Worm (Caenorhabditis elegans) whole organism, late embryonic: Measurements from ENCODE around the gene dyn-1.

Experiments
- C08G9.2 ChIP-seq: sonication (generic microtip); optimal IDR thresholded peaks from 2 replicates; lab custom pipeline; 2016; ENCODE audit warnings: mild to moderate bottlenecking, missing genetic modification characterization, moderate library complexity, missing compliant biosample characterization
- F13H6.1 ChIP-seq: sonication (generic microtip); optimal IDR thresholded peaks from 2 replicates; lab custom pipeline; 2016; ENCODE audit warnings: missing genetic modification characterization, missing compliant biosample characterization
- K09A11.1 ChIP-seq: sonication (generic microtip); optimal IDR thresholded peaks from 2 replicates; lab custom pipeline; 2017; ENCODE audit warnings: antibody characterized with exemption, mild to moderate bottlenecking, missing genetic modification characterization, missing compliant biosample characterization; ENCODE audit not compliant: insufficient read depth
- T23F11.4 ChIP-seq: fragments of 200-800 bp; sonication (Bioruptor generic); optimal IDR thresholded peaks from 2 replicates; lab custom pipeline; 2018; ENCODE audit warnings: mild to moderate bottlenecking, missing genetic modification characterization, missing compliant biosample characterization
- Y22D7AL.16 ChIP-seq: sonication (generic microtip); optimal IDR thresholded peaks from 2 replicates; lab custom pipeline; 2016; ENCODE audit warnings: missing genetic modification characterization, missing compliant biosample characterization
- ahr-1 ChIP-seq: sonication (generic microtip); optimal IDR thresholded peaks from 2 replicates; lab custom pipeline; 2016; ENCODE audit warnings: missing genetic modification characterization, missing compliant biosample characterization
- ceh-18 ChIP-seq: sonication (generic microtip); optimal IDR thresholded peaks from 2 replicates; lab custom pipeline; 2016; ENCODE audit warnings: missing genetic modification characterization, missing compliant biosample characterization
- ceh-19 ChIP-seq: fragments of 200-800 bp; sonication (Bioruptor generic); optimal IDR thresholded peaks from 2 replicates; lab custom pipeline; 2018; ENCODE audit warnings: mild to moderate bottlenecking, missing genetic modification characterization, missing compliant biosample characterization
- ceh-22 ChIP-seq: sonication (generic microtip); optimal IDR thresholded peaks from 2 replicates; lab custom pipeline; 2017; ENCODE audit warnings: missing biosample characterization, missing genetic modification characterization
- ceh-24 ChIP-seq: sonication (generic microtip); optimal IDR thresholded peaks from 2 replicates; lab custom pipeline; 2016; ENCODE audit warnings: mild to moderate bottlenecking, missing genetic modification characterization, missing compliant biosample characterization
- ceh-30 ChIP-seq: fragments of 150-350 bp; optimal IDR thresholded peaks from 2 replicates; lab custom pipeline; 2014; ENCODE audit warnings: missing biosample characterization, missing genetic modification characterization
- ceh-31 ChIP-seq: sonication (generic microtip); optimal IDR thresholded peaks from 2 replicates; lab custom pipeline; 2016; ENCODE audit warnings: missing genetic modification characterization, missing compliant biosample characterization
- ceh-34 ChIP-seq: sonication (generic microtip); optimal IDR thresholded peaks from 2 replicates; lab custom pipeline; 2016; ENCODE audit warnings: mild to moderate bottlenecking, missing genetic modification characterization, missing compliant biosample characterization
- ceh-45 ChIP-seq: fragments of 200-800 bp; sonication (Bioruptor generic); IDR thresholded peaks from 2 replicates; pipeline ENCODE4 v1.3.6; 2022; ENCODE audit warnings: missing genetic modification reagents, missing genetic modification characterization, missing compliant biosample characterization
- ceh-9 ChIP-seq: sonication (generic microtip); optimal IDR thresholded peaks from 2 replicates; lab custom pipeline; 2016; ENCODE audit warnings: mild to moderate bottlenecking, missing genetic modification characterization, inconsistent platforms, missing compliant biosample characterization
- dmd-4 ChIP-seq: sonication (generic microtip); optimal IDR thresholded peaks from 2 replicates; lab custom pipeline; 2016; ENCODE audit warnings: borderline replicate concordance, missing genetic modification characterization, missing compliant biosample characterization
- dve-1 ChIP-seq: sonication (generic microtip); optimal IDR thresholded peaks from 2 replicates; lab custom pipeline; 2017; ENCODE audit warnings: antibody characterized with exemption, mild to moderate bottlenecking, missing genetic modification characterization, missing compliant biosample characterization
- fax-1 ChIP-seq: sonication (generic microtip); optimal IDR thresholded peaks from 2 replicates; lab custom pipeline; 2016; ENCODE audit warnings: missing genotype, missing genetic modification characterization, missing compliant biosample characterization
- fkh-10 ChIP-seq: fragments of 150-350 bp; optimal IDR thresholded peaks from 2 replicates; lab custom pipeline; 2014; ENCODE audit warnings: missing biosample characterization, missing genetic modification reagents, missing genetic modification characterization
- fkh-6 ChIP-seq: sonication (generic microtip); optimal IDR thresholded peaks from 2 replicates; lab custom pipeline; 2016; ENCODE audit warnings: missing genetic modification characterization, missing compliant biosample characterization
- gmeb-2 ChIP-seq: sonication (generic microtip); optimal IDR thresholded peaks from 2 replicates; lab custom pipeline; 2016; ENCODE audit warnings: missing genetic modification characterization, inconsistent platforms, missing compliant biosample characterization
- hlh-30 ChIP-seq: sonication (generic microtip); optimal IDR thresholded peaks from 2 replicates; lab custom pipeline; 2017; ENCODE audit warnings: antibody characterized with exemption, missing genetic modification characterization, missing compliant biosample characterization; ENCODE audit not compliant: insufficient read depth
- hlh-8 ChIP-seq: sonication (generic microtip); optimal IDR thresholded peaks from 2 replicates; lab custom pipeline; 2016; ENCODE audit warnings: missing genotype, missing genetic modification characterization, missing compliant biosample characterization
- madf-2 ChIP-seq: sonication (generic microtip); optimal IDR thresholded peaks from 2 replicates; lab custom pipeline; 2017; ENCODE audit warnings: missing genetic modification characterization, missing compliant biosample characterization
- mec-3 ChIP-seq: sonication (generic microtip); optimal IDR thresholded peaks from 2 replicates; lab custom pipeline; 2016; ENCODE audit warnings: borderline replicate concordance, missing genetic modification characterization, missing compliant biosample characterization
- nfya-1 ChIP-seq: sonication (generic microtip); optimal IDR thresholded peaks from 2 replicates; lab custom pipeline; 2017; ENCODE audit warnings: missing genetic modification characterization, mild to moderate bottlenecking, missing compliant biosample characterization, antibody characterized with exemption, moderate library complexity
- npax-4 ChIP-seq: sonication (generic microtip); optimal IDR thresholded peaks from 2 replicates; lab custom pipeline; 2016; ENCODE audit warnings: missing genetic modification characterization, missing compliant biosample characterization
- odd-2 ChIP-seq: sonication (generic microtip); optimal IDR thresholded peaks from 2 replicates; lab custom pipeline; 2017; ENCODE audit warnings: antibody characterized with exemption, mild to moderate bottlenecking, missing genetic modification characterization, missing compliant biosample characterization
- pag-3 ChIP-seq: sonication (generic microtip); optimal IDR thresholded peaks from 2 replicates; lab custom pipeline; 2016; ENCODE audit warnings: missing compliant biosample characterization, missing genetic modification characterization, borderline replicate concordance
- pat-9 ChIP-seq: fragments of 200-800 bp; sonication (Bioruptor generic); optimal IDR thresholded peaks from 2 replicates; lab custom pipeline; 2018; ENCODE audit warnings: mild to moderate bottlenecking, missing genetic modification characterization, moderate library complexity, missing compliant biosample characterization
- rnt-1 ChIP-seq: sonication (generic microtip); optimal IDR thresholded peaks from 2 replicates; lab custom pipeline; 2016; ENCODE audit warnings: missing genetic modification characterization, missing compliant biosample characterization
- sdc-2 ChIP-seq: sonication (generic microtip); optimal IDR thresholded peaks from 2 replicates; lab custom pipeline; 2016; ENCODE audit warnings: missing genotype, missing genetic modification characterization, missing compliant biosample characterization
- sox-2 ChIP-seq: fragments of 200-800 bp; sonication (Bioruptor generic); IDR thresholded peaks from 2 replicates; pipeline ENCODE4 v1.3.6; 2022; ENCODE audit warnings: missing genetic modification reagents, missing genetic modification characterization, missing compliant biosample characterization
- syd-9 ChIP-seq: sonication (generic microtip); optimal IDR thresholded peaks from 2 replicates; lab custom pipeline; 2016; ENCODE audit warnings: mild to moderate bottlenecking, missing genetic modification characterization, moderate library complexity, missing compliant biosample characterization
- tbx-7 ChIP-seq: sonication (generic microtip); optimal IDR thresholded peaks from 2 replicates; lab custom pipeline; 2016; ENCODE audit warnings: missing genotype, missing genetic modification characterization, missing compliant biosample characterization
- unc-42 ChIP-seq: sonication (generic microtip); optimal IDR thresholded peaks from 2 replicates; lab custom pipeline; 2016; ENCODE audit warnings: missing genotype, missing genetic modification characterization, missing compliant biosample characterization
- unc-55 ChIP-seq: sonication (generic microtip); optimal IDR thresholded peaks from 2 replicates; lab custom pipeline; 2017; ENCODE audit warnings: missing biosample characterization, missing genetic modification reagents, missing genetic modification characterization
- ztf-16 ChIP-seq: sonication (generic microtip); optimal IDR thresholded peaks from 2 replicates; lab custom pipeline; 2017; ENCODE audit warnings: missing genetic modification characterization, missing compliant biosample characterization

The dyn-1 gene

DNA sequence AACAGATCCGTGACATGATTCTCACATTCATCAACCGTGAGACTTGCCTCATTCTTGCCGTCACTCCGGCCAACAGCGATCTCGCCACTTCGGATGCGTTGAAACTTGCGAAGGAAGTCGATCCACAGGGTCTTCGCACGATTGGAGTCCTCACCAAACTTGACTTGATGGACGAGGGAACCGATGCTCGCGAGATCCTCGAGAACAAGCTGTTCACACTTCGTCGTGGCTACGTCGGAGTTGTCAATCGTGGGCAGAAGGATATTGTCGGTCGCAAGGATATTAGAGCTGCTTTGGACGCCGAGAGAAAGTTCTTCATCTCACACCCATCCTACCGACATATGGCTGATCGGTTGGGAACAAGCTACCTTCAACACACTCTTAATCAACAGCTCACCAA, 943 bp downstream of the dyn-1 start:
- no peak for TF ChIP-seq ceh-18 (tag; lab: Kevin White, UChicago)
- no peak for TF ChIP-seq ceh-31 (tag; lab: Kevin White, UChicago)
- TF ChIP-seq ceh-24 (tag; lab: Kevin White, UChicago) = no peak
- TF ChIP-seq fkh-10 = no peak
- TF ChIP-seq sox-2 (GFP tag; lab: Robert Waterston, UW) = no peak
- no peak for TF ChIP-seq ceh-9 (tag; lab: Kevin White, UChicago)
- no peak for TF ChIP-seq F13H6.1 (tag; lab: Kevin White, UChicago)
- TF ChIP-seq T23F11.4 (GFP tag; lab: Kevin White, UChicago) = no peak
- no peak for TF ChIP-seq C08G9.2 (tag; lab: Kevin White, UChicago)
- no peak for TF ChIP-seq unc-42 (tag; lab: Kevin White, UChicago)
- no peak for TF ChIP-seq rnt-1 (tag; lab: Kevin White, UChicago)
- TF ChIP-seq dve-1 = no peak
- no peak for TF ChIP-seq K09A11.1
- TF ChIP-seq, all 69 proteins: peak for 0

DNA sequence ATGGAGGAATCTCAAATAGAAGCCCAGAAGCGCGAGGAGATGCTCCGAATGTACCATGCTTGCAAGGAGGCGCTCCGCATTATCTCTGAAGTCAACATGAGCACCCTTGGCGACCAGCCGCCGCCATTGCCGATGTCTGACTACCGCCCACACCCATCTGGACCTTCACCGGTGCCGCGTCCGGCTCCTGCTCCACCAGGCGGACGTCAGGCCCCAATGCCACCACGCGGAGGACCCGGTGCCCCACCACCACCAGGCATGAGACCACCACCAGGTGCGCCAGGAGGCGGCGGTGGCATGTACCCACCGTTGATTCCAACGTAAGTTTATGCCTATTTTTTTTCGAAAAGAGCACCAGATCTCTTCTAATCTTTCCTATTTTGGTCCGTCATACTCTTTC, 3.3 kb downstream of the dyn-1 start:
- TF ChIP-seq mec-3 (tag; lab: Kevin White, UChicago) (peak; percentile 7), fax-1 (no peak)
- TF ChIP-seq, all 69 proteins: peak for 1

- TF ChIP-seq ceh-19 (GFP tag; lab: Kevin White, UChicago) = no peak
- no peak for TF ChIP-seq sdc-2 (tag; lab: Kevin White, UChicago)
- peak; percentile 9 for TF ChIP-seq unc-55
- TF ChIP-seq hlh-30 = no peak
- no peak for TF ChIP-seq ceh-45 (GFP tag; lab: Robert Waterston, UW)
- no peak for TF ChIP-seq nfya-1 (tag; lab: Kevin White, UChicago)
- no peak for TF ChIP-seq tbx-7 (tag; lab: Kevin White, UChicago)
- TF ChIP-seq ceh-18 (tag; lab: Kevin White, UChicago) = peak; percentile 53
Observed at ce11 chrX:15575460-15575859, 6.8 kb downstream of the dyn-1 start.

ce11 chrX:15576942-15577341, 8.3 kb downstream of the dyn-1 start, which contains the start of gene K09A9.6:
K09A9.6 (plus strand) TSS chrX:15577242.
- TF ChIP-seq ceh-22 (tag; lab: Kevin White, UChicago) = no peak
- TF ChIP-seq ceh-30 = no peak
- TF ChIP-seq ceh-31 (tag; lab: Kevin White, UChicago) = no peak
- TF ChIP-seq hlh-8 (tag; lab: Kevin White, UChicago) = no peak
- TF ChIP-seq ztf-16 = no peak

DNA sequence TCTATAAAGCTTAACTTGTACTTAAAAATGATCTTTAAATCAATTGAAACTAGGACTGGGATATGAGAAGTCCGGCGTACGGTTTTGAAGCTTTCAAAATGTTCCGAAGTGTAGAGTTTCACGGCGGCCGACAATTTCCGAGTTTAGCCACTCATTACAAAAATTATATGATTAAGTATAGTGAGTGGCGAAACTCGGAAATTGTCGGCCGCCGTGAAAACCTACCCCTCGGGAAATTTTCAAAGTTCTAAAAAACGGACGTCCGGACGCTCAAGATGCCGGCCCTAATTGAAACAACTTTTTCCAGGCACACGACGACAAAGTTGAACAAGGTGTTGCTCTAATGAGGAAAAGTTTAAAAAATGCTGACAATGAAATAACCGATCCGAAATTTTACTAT, 16.5 kb downstream of the dyn-1 start:
- TF ChIP-seq odd-2 (tag; lab: Kevin White, UChicago) = no peak
- TF ChIP-seq mec-3 (tag; lab: Kevin White, UChicago) = no peak

DNA sequence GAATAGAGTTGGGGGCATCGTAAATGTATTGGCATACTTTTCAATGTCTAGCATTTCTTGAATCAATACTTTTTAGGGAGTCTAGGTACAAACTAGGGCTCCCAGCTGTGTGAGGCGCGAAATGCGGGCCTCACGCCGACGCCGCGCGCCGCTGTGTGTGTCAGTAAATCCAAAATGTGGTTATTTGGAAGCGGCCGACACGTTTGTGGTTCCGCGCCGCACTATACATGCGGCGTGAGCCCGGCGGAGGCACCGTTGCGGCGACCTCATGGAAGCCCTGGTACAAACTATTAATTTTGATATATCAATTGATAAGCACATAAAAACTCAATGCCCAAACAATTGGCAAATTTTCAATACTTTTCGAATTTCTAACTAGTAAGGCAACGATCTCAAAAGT, 17.5 kb downstream of the dyn-1 start:
- no peak for TF ChIP-seq ceh-45 (GFP tag; lab: Robert Waterston, UW)
- TF ChIP-seq npax-4 = no peak
- TF ChIP-seq odd-2 (tag; lab: Kevin White, UChicago) = no peak
- no peak for TF ChIP-seq Y22D7AL.16
- TF ChIP-seq mec-3 (tag; lab: Kevin White, UChicago) = no peak
- no peak for TF ChIP-seq ahr-1 (tag; lab: Kevin White, UChicago)
- TF ChIP-seq rnt-1 (tag; lab: Kevin White, UChicago) = no peak
- no peak for TF ChIP-seq pat-9 (tag; lab: Kevin White, UChicago)
- no peak for TF ChIP-seq syd-9 (tag; lab: Kevin White, UChicago)
- no peak for TF ChIP-seq pag-3
- no peak for TF ChIP-seq gmeb-2
- no peak for TF ChIP-seq ceh-34 (tag; lab: Kevin White, UChicago)
- TF ChIP-seq ceh-22 (tag; lab: Kevin White, UChicago) = no peak
- TF ChIP-seq dmd-4 = no peak
- no peak for TF ChIP-seq ceh-31 (tag; lab: Kevin White, UChicago)
- no peak for TF ChIP-seq fkh-6 (tag; lab: Kevin White, UChicago)
- TF ChIP-seq madf-2 (tag; lab: Kevin White, UChicago) = no peak
